Worm (Caenorhabditis elegans) whole organism, L1 larva: ENCODE measurements around the gene lst-4.

Experiments
- C04F5.9 ChIP-seq: sonication (generic microtip); optimal IDR thresholded peaks from 2 replicates; lab custom pipeline; 2016; ENCODE audit warnings: missing genetic modification characterization, missing compliant biosample characterization
- C16A3.4 ChIP-seq: fragments of 150-350 bp; optimal IDR thresholded peaks from 2 replicates; lab custom pipeline; 2014; ENCODE audit warnings: missing biosample characterization, missing genetic modification characterization
- C34B4.2 ChIP-seq: sonication (generic microtip); optimal IDR thresholded peaks from 2 replicates; lab custom pipeline; 2017; ENCODE audit warnings: mild to moderate bottlenecking, missing genetic modification characterization, missing compliant biosample characterization
- F16B12.6 ChIP-seq: fragments of 150-350 bp; optimal IDR thresholded peaks from 2 replicates; lab custom pipeline; 2014; ENCODE audit warnings: missing biosample characterization, missing genetic modification characterization
- Y116A8C.19 ChIP-seq: sonication (generic microtip); optimal IDR thresholded peaks from 2 replicates; lab custom pipeline; 2016; ENCODE audit warnings: missing compliant biosample characterization, missing genetic modification characterization, borderline replicate concordance
- aha-1 ChIP-seq: fragments of 150-350 bp; optimal IDR thresholded peaks from 2 replicates; lab custom pipeline; 2014; ENCODE audit warnings: missing biosample characterization, missing genetic modification characterization
- ama-1 ChIP-seq: fragments of 150-350 bp; optimal IDR thresholded peaks from 2 replicates; lab custom pipeline; 2014
- ceh-63 ChIP-seq: fragments of 200-800 bp; sonication (Bioruptor generic); optimal IDR thresholded peaks from 2 replicates; lab custom pipeline; 2018; ENCODE audit warnings: mild to moderate bottlenecking, missing genetic modification characterization, missing compliant biosample characterization
- ceh-8 ChIP-seq: fragments of 200-800 bp; sonication (Bioruptor generic); optimal IDR thresholded peaks from 2 replicates; lab custom pipeline; 2018; ENCODE audit warnings: mild to moderate bottlenecking, missing genetic modification characterization, moderate library complexity, missing compliant biosample characterization
- ceh-82 ChIP-seq, 3 experiments: fragments of 150-350 bp in 1 of 3; sonication (generic microtip) in 2 of 3; optimal IDR thresholded peaks; 2 replicates each; lab custom pipeline; 2014 to 2017; ENCODE audit warnings: missing biosample characterization in 3 of 3, missing genetic modification characterization in 3 of 3
- ceh-88 ChIP-seq: fragments of 200-800 bp; sonication (Bioruptor generic); IDR thresholded peaks from 2 replicates; pipeline ENCODE4 v1.3.6; 2022; ENCODE audit warnings: missing genetic modification characterization, missing compliant biosample characterization
- ces-1 ChIP-seq: fragments of 150-350 bp; optimal IDR thresholded peaks from 2 replicates; lab custom pipeline; 2014; ENCODE audit warnings: missing biosample characterization, missing genetic modification reagents, missing genetic modification characterization
- dpl-1 ChIP-seq, 3 experiments: fragments of 150-350 bp in 2 of 3; sonication (generic microtip) in 1 of 3; optimal IDR thresholded peaks; 2 replicates each; lab custom pipeline; 2014 to 2017; ENCODE audit warnings: missing biosample characterization in 3 of 3, missing genetic modification characterization in 3 of 3, missing genetic modification reagents in 3 of 3
- dsc-1 ChIP-seq: sonication (generic microtip); optimal IDR thresholded peaks from 2 replicates; lab custom pipeline; 2016; ENCODE audit warnings: mild to moderate bottlenecking, missing genetic modification characterization, missing compliant biosample characterization
- efl-3 ChIP-seq: fragments of 200-800 bp; sonication (Bioruptor generic); optimal IDR thresholded peaks from 2 replicates; lab custom pipeline; 2018; ENCODE audit warnings: mild to moderate bottlenecking, missing genetic modification characterization, missing compliant biosample characterization
- egl-13 ChIP-seq: sonication (generic microtip); optimal IDR thresholded peaks from 2 replicates; lab custom pipeline; 2016; ENCODE audit warnings: missing genotype, missing genetic modification reagents, missing genetic modification characterization, missing compliant biosample characterization
- elt-2 ChIP-seq: sonication (generic microtip); optimal IDR thresholded peaks from 2 replicates; lab custom pipeline; 2016; ENCODE audit warnings: missing genetic modification characterization, mild to moderate bottlenecking, inconsistent platforms, missing compliant biosample characterization, missing genetic modification reagents
- elt-3 ChIP-seq, 6 experiments: fragments of 150-350 bp in 1 of 6; sonication (generic microtip); optimal IDR thresholded peaks; 2 replicates each; lab custom pipeline; 2017 to 2018; ENCODE audit warnings: missing biosample characterization in 6 of 6, missing genetic modification characterization in 6 of 6, inconsistent platforms in 1 of 6
- ets-5 ChIP-seq: fragments of 200-800 bp; sonication (Bioruptor generic); IDR thresholded peaks from 2 replicates; pipeline ENCODE4 v1.3.6; 2022; ENCODE audit warnings: missing genetic modification characterization, missing compliant biosample characterization
- fos-1 ChIP-seq: fragments of 150-350 bp; optimal IDR thresholded peaks from 2 replicates; lab custom pipeline; 2014; ENCODE audit warnings: missing biosample characterization, missing genetic modification characterization
- grh-1 ChIP-seq: fragments of 200-800 bp; sonication (Bioruptor generic); IDR thresholded peaks from 2 replicates; pipeline ENCODE4 v1.3.6; 2022; ENCODE audit warnings: missing genetic modification reagents, missing genetic modification characterization, missing compliant biosample characterization
- hlh-17 ChIP-seq: fragments of 200-800 bp; sonication (Bioruptor generic); optimal IDR thresholded peaks from 2 replicates; lab custom pipeline; 2018; ENCODE audit warnings: missing genetic modification characterization, mild to moderate bottlenecking, missing compliant biosample characterization, moderate library complexity, borderline replicate concordance
- hpl-2 ChIP-seq: fragments of 150-350 bp; optimal IDR thresholded peaks from 2 replicates; lab custom pipeline; 2014; ENCODE audit warnings: missing biosample characterization, missing genetic modification reagents, missing genetic modification characterization
- irx-1 ChIP-seq: sonication (generic microtip); optimal IDR thresholded peaks from 2 replicates; lab custom pipeline; 2016; ENCODE audit warnings: missing genetic modification characterization, missing compliant biosample characterization
- isw-1 ChIP-seq: fragments of 200-800 bp; sonication (Bioruptor generic); IDR thresholded peaks from 2 replicates; pipeline ENCODE4 v1.3.6; 2022; ENCODE audit warnings: missing genetic modification characterization, missing compliant biosample characterization
- jun-1 ChIP-seq: fragments of 150-350 bp; optimal IDR thresholded peaks from 2 replicates; lab custom pipeline; 2014; ENCODE audit warnings: missing biosample characterization, missing genetic modification reagents, missing genetic modification characterization
- lin-39 ChIP-seq: fragments of 150-350 bp; optimal IDR thresholded peaks from 2 replicates; lab custom pipeline; 2014; ENCODE audit warnings: missing biosample characterization, missing genetic modification reagents, missing genetic modification characterization
- lsy-2 ChIP-seq, 2 experiments: fragments of 150-350 bp; optimal IDR thresholded peaks; 2 replicates each; lab custom pipeline; 2014; ENCODE audit warnings: missing biosample characterization in 2 of 2, missing genetic modification characterization in 2 of 2
- mab-9 ChIP-seq: fragments of 200-800 bp; sonication (Bioruptor generic); IDR thresholded peaks from 2 replicates; pipeline ENCODE4 v1.3.6; 2022; ENCODE audit warnings: missing genetic modification reagents, missing genetic modification characterization, missing compliant biosample characterization
- mep-1 ChIP-seq: fragments of 150-350 bp; optimal IDR thresholded peaks from 2 replicates; lab custom pipeline; 2014; ENCODE audit warnings: missing biosample characterization, missing genetic modification characterization
- nhr-11 ChIP-seq: fragments of 150-350 bp; optimal IDR thresholded peaks from 2 replicates; lab custom pipeline; 2014; ENCODE audit warnings: missing biosample characterization, missing genetic modification characterization
- nhr-19 ChIP-seq: fragments of 200-800 bp; sonication (Bioruptor generic); conservative IDR thresholded peaks from 2 replicates; pipeline ENCODE4 v1.3.6; 2022; ENCODE audit warnings: missing genetic modification characterization, missing compliant biosample characterization
- nhr-28 ChIP-seq: fragments of 150-350 bp; optimal IDR thresholded peaks from 2 replicates; lab custom pipeline; 2014; ENCODE audit warnings: missing biosample characterization, missing genetic modification characterization
- nhr-71 ChIP-seq: sonication (generic microtip); optimal IDR thresholded peaks from 2 replicates; lab custom pipeline; 2016; ENCODE audit warnings: mild to moderate bottlenecking, missing genetic modification characterization, moderate library complexity, missing compliant biosample characterization
- nhr-77 ChIP-seq: fragments of 150-350 bp; optimal IDR thresholded peaks from 2 replicates; lab custom pipeline; 2014; ENCODE audit warnings: missing biosample characterization, missing genetic modification characterization
- nhr-84 ChIP-seq: sonication (generic microtip); optimal IDR thresholded peaks from 2 replicates; lab custom pipeline; 2017; ENCODE audit warnings: missing biosample characterization, missing genetic modification characterization
- nhr-85 ChIP-seq: sonication (generic microtip); peaks from one replicate; lab custom pipeline; 2016; ENCODE audit warnings: missing genetic modification characterization, inconsistent platforms, missing compliant biosample characterization
- nhr-90 ChIP-seq: sonication (generic microtip); optimal IDR thresholded peaks from 2 replicates; lab custom pipeline; 2016; ENCODE audit warnings: mild to moderate bottlenecking, missing genetic modification characterization, missing compliant biosample characterization; ENCODE audit not compliant: poor library complexity
- pag-3 ChIP-seq: sonication (generic microtip); optimal IDR thresholded peaks from 2 replicates; lab custom pipeline; 2017; ENCODE audit warnings: missing genetic modification characterization, mild to moderate bottlenecking, missing compliant biosample characterization, antibody characterized with exemption, borderline replicate concordance; ENCODE audit not compliant: insufficient read depth
- pax-3 ChIP-seq: fragments of 200-800 bp; sonication (Bioruptor generic); optimal IDR thresholded peaks from 2 replicates; lab custom pipeline; 2018; ENCODE audit warnings: mild to moderate bottlenecking, missing genetic modification characterization, moderate library complexity, missing compliant biosample characterization
- pqm-1 ChIP-seq: sonication (generic microtip); optimal IDR thresholded peaks from 3 replicates; lab custom pipeline; 2017; ENCODE audit warnings: missing biosample characterization, missing genetic modification characterization
- skn-1 ChIP-seq: fragments of 150-350 bp; optimal IDR thresholded peaks from 2 replicates; lab custom pipeline; 2014; ENCODE audit warnings: missing biosample characterization, missing genetic modification characterization
- sox-4 ChIP-seq: sonication (generic microtip); optimal IDR thresholded peaks from 2 replicates; lab custom pipeline; 2016; ENCODE audit warnings: missing genetic modification characterization, missing compliant biosample characterization
- sptf-1 ChIP-seq: fragments of 150-350 bp; optimal IDR thresholded peaks from 2 replicates; lab custom pipeline; 2014; ENCODE audit warnings: missing biosample characterization, missing genetic modification characterization
- swsn-7 ChIP-seq: sonication (generic microtip); optimal IDR thresholded peaks from 2 replicates; lab custom pipeline; 2016; ENCODE audit warnings: missing genetic modification characterization, missing compliant biosample characterization
- tbx-2 ChIP-seq: sonication (generic microtip); optimal IDR thresholded peaks from 2 replicates; lab custom pipeline; 2016; ENCODE audit warnings: missing genetic modification characterization, missing compliant biosample characterization
- tlp-1 ChIP-seq: fragments of 150-350 bp; optimal IDR thresholded peaks from 2 replicates; lab custom pipeline; 2014; ENCODE audit warnings: missing biosample characterization, missing genetic modification characterization
- unc-98 ChIP-seq: fragments of 200-800 bp; sonication (Bioruptor generic); IDR thresholded peaks from 2 replicates; pipeline ENCODE4 v1.3.6; 2022; ENCODE audit warnings: missing genetic modification characterization, missing compliant biosample characterization
- vab-15 ChIP-seq: sonication (generic microtip); optimal IDR thresholded peaks from 2 replicates; lab custom pipeline; 2017; ENCODE audit warnings: missing genotype, mild to moderate bottlenecking, missing genetic modification characterization, missing compliant biosample characterization
- xbp-1 ChIP-seq: sonication (generic microtip); optimal IDR thresholded peaks from 2 replicates; lab custom pipeline; 2016; ENCODE audit warnings: missing genetic modification characterization, missing compliant biosample characterization
- ztf-11 ChIP-seq, 2 experiments: sonication (generic microtip); optimal IDR thresholded peaks; 2 replicates each; lab custom pipeline; 2016 to 2017; ENCODE audit warnings: missing genetic modification characterization in 2 of 2, missing biosample characterization in 1 of 2, missing compliant biosample characterization in 1 of 2

lst-4 gene

ce11 chrIV:14033752-14034570 is 35.7 kb downstream of the lst-4 start (continued):
- TF ChIP-seq ceh-82 (tag; optimal IDR thresholded peaks at IDR 0.05; lab: Kevin White, UChicago) (peak; percentile 42 to 92 (median 79)), tbx-2 (peak; percentile 75), mab-9 (GFP tag; lab: Robert Waterston, UW) (peak; percentile 5; the same call in 1 of the 2 replicates), nhr-84 (tag; lab: Kevin White, UChicago) (no peak), elt-2 (peak; percentile 38), egl-13 (tag; lab: Kevin White, UChicago) (peak; percentile 79), pax-3 (tag; lab: Kevin White, UChicago) (peak; percentile 77), swsn-7 (tag; lab: Kevin White, UChicago) (peak; percentile 88), jun-1 (tag; lab: Kevin White, UChicago) (peak; percentile 81), dsc-1 (tag; lab: Kevin White, UChicago) (peak; percentile 81), F16B12.6 (tag; lab: Kevin White, UChicago) (no peak), vab-15 (tag; lab: Kevin White, UChicago) (peak; percentile 59), nhr-77 (tag; lab: Kevin White, UChicago) (peak; percentile 45), fos-1 (tag; lab: Kevin White, UChicago) (peak; percentile 70), lin-39 (tag; lab: Kevin White, UChicago) (peak; percentile 23), C04F5.9 (tag; lab: Kevin White, UChicago) (no peak), skn-1 (tag; lab: Kevin White, UChicago) (peak; percentile 53), C34B4.2 (peak; percentile 63), nhr-85 (tag; lab: Kevin White, UChicago) (peak; percentile 86), ceh-63 (GFP tag; lab: Kevin White, UChicago) (peak; percentile 94), ceh-8 (peak; percentile 56), ceh-88 (GFP tag; lab: Robert Waterston, UW) (peak; percentile 76), mep-1 (tag; lab: Kevin White, UChicago) (peak; percentile 89), nhr-11 (tag; lab: Kevin White, UChicago) (no peak), nhr-90 (tag; lab: Kevin White, UChicago) (peak; percentile 56), tlp-1 (no peak), irx-1 (tag; lab: Kevin White, UChicago) (peak; percentile 82), unc-98 (GFP tag; lab: Robert Waterston, UW) (no peak), grh-1 (GFP tag; lab: Robert Waterston, UW) (peak; percentile 51; the same call in 1 of the 2 replicates), ztf-11 (tag; optimal IDR thresholded peaks at IDR 0.05; lab: Kevin White, UChicago) (peak; percentile 70 to 85), nhr-19 (GFP tag; lab: Robert Waterston, UW) (peak; percentile 61), hpl-2 (GFP tag; lab: Kevin White, UChicago) (peak; percentile 21), elt-3 (tag; optimal IDR thresholded peaks at IDR 0.05; lab: Kevin White, UChicago) (peak in 2 of 6 experiments; percentile 16 to 67), hlh-17 (peak; percentile 98), ama-1 (lab: Kevin White, UChicago) (peak; percentile 100), xbp-1 (tag; lab: Kevin White, UChicago) (peak; percentile 47), nhr-28 (tag; lab: Kevin White, UChicago) (no peak), sox-4 (tag; lab: Kevin White, UChicago) (peak; percentile 56), ces-1 (no peak), pqm-1 (tag; lab: Kevin White, UChicago) (peak; percentile 67), aha-1 (peak; percentile 38), lsy-2 (tag; optimal IDR thresholded peaks at IDR 0.05; lab: Kevin White, UChicago) (peak; percentile 62 to 64), nhr-71 (tag; lab: Kevin White, UChicago) (peak; percentile 70), sptf-1 (tag; lab: Kevin White, UChicago) (no peak), isw-1 (GFP tag; lab: Robert Waterston, UW) (no peak; the same call in 1 of the 2 replicates), C16A3.4 (tag; lab: Kevin White, UChicago) (peak; percentile 69), pag-3 (tag; lab: Kevin White, UChicago) (no peak), Y116A8C.19 (no peak), ets-5 (no peak), dpl-1 (GFP tag; optimal IDR thresholded peaks at IDR 0.05; lab: Kevin White, UChicago) (peak; percentile 0 to 30 (median 5)), efl-3 (GFP tag; lab: Kevin White, UChicago) (peak; percentile 78)
